Worm (Caenorhabditis elegans) whole organism, L3 larva: ENCODE data around the gene swan-2.

Experiments
- R02D3.7 ChIP-seq: fragments of 150-350 bp; optimal IDR thresholded peaks from 2 replicates; lab custom pipeline; 2014; ENCODE audit warnings: missing biosample characterization, missing genetic modification characterization
- ZK546.5 ChIP-seq: sonication (generic microtip); optimal IDR thresholded peaks from 2 replicates; lab custom pipeline; 2017; ENCODE audit warnings: missing biosample characterization, missing genetic modification characterization
- aly-2 ChIP-seq: fragments of 150-350 bp; optimal IDR thresholded peaks from 2 replicates; lab custom pipeline; 2014; ENCODE audit warnings: missing biosample characterization, missing genetic modification characterization
- ama-1 ChIP-seq: fragments of 150-350 bp; optimal IDR thresholded peaks from 2 replicates; lab custom pipeline; 2018
- ceh-28 ChIP-seq: fragments of 150-350 bp; optimal IDR thresholded peaks from 2 replicates; lab custom pipeline; 2014; ENCODE audit warnings: missing biosample characterization, missing genetic modification reagents, missing genetic modification characterization
- ceh-82 ChIP-seq: fragments of 150-350 bp; optimal IDR thresholded peaks from 2 replicates; lab custom pipeline; 2014; ENCODE audit warnings: missing biosample characterization, missing genetic modification characterization
- daf-12 ChIP-seq: fragments of 150-350 bp; optimal IDR thresholded peaks from 2 replicates; lab custom pipeline; 2014; ENCODE audit warnings: missing biosample characterization, missing genetic modification reagents, missing genetic modification characterization
- egl-5 ChIP-seq: fragments of 150-350 bp; optimal IDR thresholded peaks from 2 replicates; lab custom pipeline; 2017; ENCODE audit warnings: missing biosample characterization, missing genetic modification reagents, missing genetic modification characterization, inconsistent platforms
- elt-1 ChIP-seq: fragments of 150-350 bp; optimal IDR thresholded peaks from 2 replicates; lab custom pipeline; 2014; ENCODE audit warnings: missing biosample characterization, missing genetic modification characterization
- elt-2 ChIP-seq: sonication (generic microtip); optimal IDR thresholded peaks from 2 replicates; lab custom pipeline; 2016; ENCODE audit warnings: missing genetic modification reagents, mild to moderate bottlenecking, missing genetic modification characterization, missing compliant biosample characterization
- elt-3 ChIP-seq, 3 experiments: fragments of 150-350 bp in 1 of 3; sonication (generic microtip) in 2 of 3; optimal IDR thresholded peaks; 2 replicates in 2 of 3; 4 replicates in 1 of 3; lab custom pipeline; 2014 to 2017; ENCODE audit warnings: missing biosample characterization in 3 of 3, missing genetic modification characterization in 3 of 3
- fkh-10 ChIP-seq: sonication (generic microtip); optimal IDR thresholded peaks from 2 replicates; lab custom pipeline; 2017; ENCODE audit warnings: missing biosample characterization, missing genetic modification reagents, missing genetic modification characterization
- fkh-2 ChIP-seq: fragments of 150-350 bp; optimal IDR thresholded peaks from 2 replicates; lab custom pipeline; 2014; ENCODE audit warnings: missing biosample characterization, missing genetic modification reagents, missing genetic modification characterization
- hmg-11 ChIP-seq: sonication (generic microtip); optimal IDR thresholded peaks from 2 replicates; lab custom pipeline; 2016; ENCODE audit warnings: missing genetic modification characterization, missing compliant biosample characterization
- jun-1 ChIP-seq: fragments of 150-350 bp; optimal IDR thresholded peaks from 2 replicates; lab custom pipeline; 2014; ENCODE audit warnings: missing biosample characterization, missing genetic modification reagents, missing genetic modification characterization
- lin-15B ChIP-seq: fragments of 150-350 bp; optimal IDR thresholded peaks from 2 replicates; lab custom pipeline; 2014; ENCODE audit warnings: missing biosample characterization, missing genetic modification characterization
- lin-39 ChIP-seq: fragments of 150-350 bp; optimal IDR thresholded peaks from 2 replicates; lab custom pipeline; 2018; ENCODE audit warnings: missing biosample characterization, missing genetic modification reagents, missing genetic modification characterization
- lsy-12 ChIP-seq: sonication (generic microtip); optimal IDR thresholded peaks from 2 replicates; lab custom pipeline; 2016; ENCODE audit warnings: mild to moderate bottlenecking, missing genetic modification characterization, missing compliant biosample characterization
- mml-1 ChIP-seq: fragments of 150-350 bp; sonication (generic microtip); optimal IDR thresholded peaks from 3 replicates; lab custom pipeline; 2014; ENCODE audit warnings: missing biosample characterization, missing genetic modification characterization
- nfya-1 ChIP-seq: sonication (generic microtip); optimal IDR thresholded peaks from 2 replicates; lab custom pipeline; 2017; ENCODE audit warnings: missing genetic modification characterization, mild to moderate bottlenecking, missing compliant biosample characterization, antibody characterized with exemption, moderate library complexity; ENCODE audit not compliant: insufficient read depth
- nhr-11 ChIP-seq: fragments of 150-350 bp; optimal IDR thresholded peaks from 2 replicates; lab custom pipeline; 2014; ENCODE audit warnings: missing biosample characterization, missing genetic modification characterization
- nhr-12 ChIP-seq: fragments of 150-350 bp; optimal IDR thresholded peaks from 2 replicates; lab custom pipeline; 2014; ENCODE audit warnings: missing biosample characterization, missing genetic modification characterization
- nhr-23 ChIP-seq: fragments of 150-350 bp; optimal IDR thresholded peaks from 2 replicates; lab custom pipeline; 2014; ENCODE audit warnings: missing biosample characterization, missing genetic modification reagents, missing genetic modification characterization
- nhr-237 ChIP-seq: fragments of 150-350 bp; optimal IDR thresholded peaks from 2 replicates; lab custom pipeline; 2014; ENCODE audit warnings: missing biosample characterization, missing genetic modification characterization
- nhr-25 ChIP-seq: sonication (generic microtip); optimal IDR thresholded peaks from 2 replicates; lab custom pipeline; 2017; ENCODE audit warnings: missing biosample characterization, missing genetic modification characterization
- nhr-28 ChIP-seq: fragments of 150-350 bp; optimal IDR thresholded peaks from 2 replicates; lab custom pipeline; 2014; ENCODE audit warnings: missing biosample characterization, missing genetic modification characterization
- nhr-43 ChIP-seq: sonication (generic microtip); optimal IDR thresholded peaks from 2 replicates; lab custom pipeline; 2016; ENCODE audit warnings: mild to moderate bottlenecking, missing genetic modification characterization, missing compliant biosample characterization; ENCODE audit not compliant: poor library complexity, severe bottlenecking
- nhr-76 ChIP-seq: fragments of 150-350 bp; sonication (generic microtip); optimal IDR thresholded peaks from 5 replicates; lab custom pipeline; 2014; ENCODE audit warnings: missing biosample characterization, missing genetic modification characterization
- nhr-77 ChIP-seq: fragments of 150-350 bp; optimal IDR thresholded peaks from 2 replicates; lab custom pipeline; 2014; ENCODE audit warnings: missing biosample characterization, missing genetic modification characterization
- pha-4 ChIP-seq: fragments of 150-350 bp; optimal IDR thresholded peaks from 2 replicates; lab custom pipeline; 2014; ENCODE audit warnings: missing biosample characterization, missing genetic modification reagents, missing genetic modification characterization
- pqm-1 ChIP-seq: fragments of 150-350 bp; optimal IDR thresholded peaks from 2 replicates; lab custom pipeline; 2017; ENCODE audit warnings: missing biosample characterization, missing genetic modification characterization, inconsistent platforms
- sea-2 ChIP-seq: fragments of 150-350 bp; sonication (generic microtip); optimal IDR thresholded peaks from 4 replicates; lab custom pipeline; 2014; ENCODE audit warnings: missing biosample characterization, missing genetic modification reagents, missing genetic modification characterization
- snpc-4 ChIP-seq: fragments of 150-350 bp; optimal IDR thresholded peaks from 2 replicates; lab custom pipeline; 2014; ENCODE audit warnings: missing biosample characterization, missing genetic modification characterization
- tbx-2 ChIP-seq: sonication (generic microtip); optimal IDR thresholded peaks from 2 replicates; lab custom pipeline; 2016; ENCODE audit warnings: mild to moderate bottlenecking, missing genetic modification characterization, missing compliant biosample characterization
- unc-62 ChIP-seq: fragments of 150-350 bp; sonication (generic microtip); optimal IDR thresholded peaks from 4 replicates; lab custom pipeline; 2014; ENCODE audit warnings: missing biosample characterization, missing genetic modification reagents, missing genetic modification characterization
- zag-1 ChIP-seq: fragments of 150-350 bp; optimal IDR thresholded peaks from 2 replicates; lab custom pipeline; 2014; ENCODE audit warnings: missing biosample characterization, missing genetic modification characterization
- ztf-11 ChIP-seq: fragments of 150-350 bp; optimal IDR thresholded peaks from 2 replicates; lab custom pipeline; 2014; ENCODE audit warnings: missing biosample characterization, missing genetic modification characterization

Gene swan-2

DNA sequence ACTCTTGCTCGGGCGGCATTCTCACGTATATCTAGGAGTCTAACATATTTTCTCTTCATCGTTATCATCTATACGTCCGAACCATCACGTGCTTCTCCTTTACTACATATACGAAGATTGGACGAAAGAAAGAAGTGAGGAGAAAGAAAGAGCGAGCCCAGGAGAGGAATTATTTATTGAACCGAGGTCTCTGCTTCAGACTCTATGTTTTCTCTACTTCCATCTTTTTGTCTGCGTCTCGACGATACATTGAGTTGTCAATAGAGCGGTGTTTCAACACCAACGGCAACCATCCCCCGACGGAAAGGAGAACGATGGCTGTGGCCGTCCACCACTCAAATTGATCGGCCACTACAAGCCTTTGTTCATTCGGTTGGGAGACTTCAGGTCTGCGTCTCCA lies 14.7 kb downstream of the swan-2 start (continued):
- TF ChIP-seq pqm-1 (tag; lab: Kevin White, UChicago) (peak; percentile 79), snpc-4 (peak; percentile 71), nhr-43 (tag; lab: Kevin White, UChicago) (peak; percentile 20), elt-1 (no peak), R02D3.7 (tag; lab: Kevin White, UChicago) (peak; percentile 19), ceh-82 (tag; lab: Kevin White, UChicago) (peak; percentile 50), lsy-12 (tag; lab: Kevin White, UChicago) (peak; percentile 81), aly-2 (tag; lab: Kevin White, UChicago) (no peak), lin-15B (tag; lab: Kevin White, UChicago) (peak; percentile 94)

- TF ChIP-seq pqm-1 (tag; lab: Kevin White, UChicago) (peak; percentile 56), lin-39 (tag; lab: Kevin White, UChicago) (no peak), fkh-10 (GFP tag; lab: Kevin White, UChicago) (no peak), nhr-43 (tag; lab: Kevin White, UChicago) (peak; percentile 66), nhr-23 (tag; lab: Kevin White, UChicago) (peak; percentile 42), pha-4 (peak; percentile 48), elt-2 (tag; lab: Kevin White, UChicago) (peak; percentile 62), nhr-25 (tag; lab: Kevin White, UChicago) (peak; percentile 69), nhr-12 (no peak), nfya-1 (peak; percentile 7)
Observed at ce11 chrV:13787948-13788681, 16.0 kb downstream of the swan-2 start.

- TF ChIP-seq ceh-28 (tag; lab: Kevin White, UChicago) (peak; percentile 30), nhr-28 (tag; lab: Kevin White, UChicago) (no peak), mml-1 (no peak), lsy-12 (tag; lab: Kevin White, UChicago) (peak; percentile 36), nhr-237 (no peak), nfya-1 (peak; percentile 45), elt-1 (no peak), ztf-11 (tag; lab: Kevin White, UChicago) (no peak), elt-3 (tag; optimal IDR thresholded peaks at IDR 0.05; lab: Kevin White, UChicago) (no peak), pqm-1 (tag; lab: Kevin White, UChicago) (peak; percentile 46), elt-2 (tag; lab: Kevin White, UChicago) (peak; percentile 69), jun-1 (tag; lab: Kevin White, UChicago) (peak; percentile 66), nhr-23 (tag; lab: Kevin White, UChicago) (peak; percentile 91), R02D3.7 (tag; lab: Kevin White, UChicago) (no peak), ceh-82 (tag; lab: Kevin White, UChicago) (no peak), lin-39 (tag; lab: Kevin White, UChicago) (peak; percentile 48), unc-62 (no peak), nhr-76 (tag; lab: Kevin White, UChicago) (no peak), egl-5 (no peak), zag-1 (tag; lab: Kevin White, UChicago) (no peak), nhr-12 (no peak), ama-1 (lab: Kevin White, UChicago) (peak; percentile 29), pha-4 (peak; percentile 88), lin-15B (tag; lab: Kevin White, UChicago) (peak; percentile 3), hmg-11 (peak; percentile 3)
Observed at ce11 chrV:13787225-13787898, 16.7 kb downstream of the swan-2 start, which contains the start of the genes F53C11.4 and F53C11.5. Gene F53C11.4, minus strand, starts transcription at chrV:13787352. Gene F53C11.5, plus strand, starts transcription at chrV:13787549.

ce11 chrV:13785767-13786166 lies 18.3 kb downstream of the swan-2 start:
- no peak for TF ChIP-seq nhr-23 (tag; lab: Kevin White, UChicago)
- TF ChIP-seq lin-15B (tag; lab: Kevin White, UChicago): no peak
- no peak for TF ChIP-seq ZK546.5
- no peak for TF ChIP-seq elt-2 (tag; lab: Kevin White, UChicago)

- TF ChIP-seq unc-62 (no peak), tbx-2 (tag; lab: Kevin White, UChicago) (no peak), nhr-28 (tag; lab: Kevin White, UChicago) (no peak), nhr-12 (no peak), nhr-77 (tag; lab: Kevin White, UChicago) (no peak), elt-3 (tag; optimal IDR thresholded peaks at IDR 0.05; lab: Kevin White, UChicago) (no peak), daf-12 (tag; lab: Kevin White, UChicago) (no peak), mml-1 (no peak), fkh-2 (tag; lab: Kevin White, UChicago) (no peak), nhr-23 (tag; lab: Kevin White, UChicago) (no peak), nhr-43 (tag; lab: Kevin White, UChicago) (no peak), pha-4 (peak; percentile 37), jun-1 (tag; lab: Kevin White, UChicago) (no peak), nhr-11 (tag; lab: Kevin White, UChicago) (no peak), ztf-11 (tag; lab: Kevin White, UChicago) (no peak), nfya-1 (peak; percentile 7), nhr-76 (tag; lab: Kevin White, UChicago) (no peak), sea-2 (GFP tag; lab: Kevin White, UChicago) (no peak), elt-2 (tag; lab: Kevin White, UChicago) (peak; percentile 49), ZK546.5 (no peak), lsy-12 (tag; lab: Kevin White, UChicago) (no peak), lin-39 (tag; lab: Kevin White, UChicago) (no peak), ceh-28 (tag; lab: Kevin White, UChicago) (peak; percentile 28), pqm-1 (tag; lab: Kevin White, UChicago) (peak; percentile 64), nhr-237 (no peak), nhr-25 (tag; lab: Kevin White, UChicago) (no peak)
Observed at ce11 chrV:13782190-13782589, 21.9 kb downstream of the swan-2 start, which contains the start of gene decr-1.1. Gene decr-1.1, plus strand, starts transcription at chrV:13782399.
